Fruit fly (Drosophila melanogaster) whole organism: ENCODE data around the gene Sytbeta.

Source experiments
- CG8478 ChIP-seq: fragments of >200 bp; optimal IDR thresholded peaks from 2 replicates; lab custom pipeline; 2018; ENCODE audit warnings: inconsistent platforms
- Dll ChIP-seq: fragments of >200 bp; optimal IDR thresholded peaks from 2 replicates; lab custom pipeline; 2017
- EcR ChIP-seq, 2 experiments: fragments of >200 bp; optimal IDR thresholded peaks; 2 replicates each; lab custom pipeline; 2017; ENCODE audit warnings: missing biosample characterization in 2 of 2, missing genetic modification characterization in 2 of 2, missing genetic modification reagents in 2 of 2
- psq ChIP-seq: fragments of >200 bp; optimal IDR thresholded peaks from 2 replicates; lab custom pipeline; 2017

dm6 chr3L:14968553-14968952, 96.2 kb downstream of the Sytbeta start:
- TF ChIP-seq psq (no peak), EcR (GFP tag; optimal IDR thresholded peaks at IDR 0.05; lab: Kevin White, UChicago) (no peak), Dll (lab: Kevin White, UChicago) (no peak), CG8478 (lab: Kevin White, UChicago) (no peak)
